Worm (Caenorhabditis elegans) whole organism, mixed stage, embryonic: Measurements from ENCODE around the gene ZC239.5.
"Not testable (repeated sequence)": the region's sequence is repeated elsewhere in the genome, so short reads cannot be mapped to it uniquely, and the experiment has no call there.

Source experiments
- M03D4.4 ChIP-seq: sonication (generic microtip); optimal IDR thresholded peaks from 2 replicates; lab custom pipeline; 2017; ENCODE audit warnings: mild to moderate bottlenecking, missing genetic modification characterization, missing compliant biosample characterization
- bed-3 ChIP-seq: fragments of 200-800 bp; sonication (Bioruptor generic); optimal IDR thresholded peaks from 3 replicates; lab custom pipeline; 2018; ENCODE audit warnings: mild to moderate bottlenecking, missing genetic modification characterization, moderate library complexity, missing compliant biosample characterization
- ceh-39 ChIP-seq: fragments of 150-350 bp; optimal IDR thresholded peaks from 2 replicates; lab custom pipeline; 2014; ENCODE audit warnings: missing biosample characterization, missing genetic modification characterization
- ceh-43 ChIP-seq: fragments of 200-800 bp; sonication (Bioruptor generic); optimal IDR thresholded peaks from 2 replicates; lab custom pipeline; 2018; ENCODE audit warnings: mild to moderate bottlenecking, missing genetic modification characterization, moderate library complexity, missing compliant biosample characterization
- ceh-83 ChIP-seq: fragments of 200-800 bp; sonication (Bioruptor generic); optimal IDR thresholded peaks from 2 replicates; lab custom pipeline; 2018; ENCODE audit warnings: mild to moderate bottlenecking, missing genetic modification characterization, missing compliant biosample characterization
- ces-1 ChIP-seq: fragments of 150-350 bp; optimal IDR thresholded peaks from 2 replicates; lab custom pipeline; 2014; ENCODE audit warnings: missing biosample characterization, missing genetic modification reagents, missing genetic modification characterization
- cnd-1 ChIP-seq: fragments of 200-800 bp; sonication (Bioruptor generic); optimal IDR thresholded peaks from 2 replicates; lab custom pipeline; 2018; ENCODE audit warnings: mild to moderate bottlenecking, missing genetic modification characterization, missing compliant biosample characterization
- drap-1 ChIP-seq: fragments of 200-800 bp; sonication (Bioruptor generic); optimal IDR thresholded peaks from 3 replicates; lab custom pipeline; 2018; ENCODE audit warnings: mild to moderate bottlenecking, missing genetic modification characterization, missing compliant biosample characterization
- elt-1 ChIP-seq: sonication (generic microtip); optimal IDR thresholded peaks from 2 replicates; lab custom pipeline; 2017; ENCODE audit warnings: missing genetic modification characterization, mild to moderate bottlenecking, missing compliant biosample characterization, antibody characterized with exemption, moderate library complexity, borderline replicate concordance; ENCODE audit not compliant: insufficient read depth
- elt-3 ChIP-seq: fragments of 150-350 bp; optimal IDR thresholded peaks from 2 replicates; lab custom pipeline; 2014; ENCODE audit warnings: missing biosample characterization, missing genetic modification characterization
- flh-1 ChIP-seq: fragments of 200-800 bp; sonication (Bioruptor generic); optimal IDR thresholded peaks from 2 replicates; lab custom pipeline; 2018; ENCODE audit warnings: mild to moderate bottlenecking, missing genetic modification characterization, moderate library complexity, missing compliant biosample characterization
- ham-2 ChIP-seq: fragments of 200-800 bp; sonication (Bioruptor generic); optimal IDR thresholded peaks from 2 replicates; lab custom pipeline; 2018; ENCODE audit warnings: mild to moderate bottlenecking, missing genetic modification characterization, missing compliant biosample characterization
- hlh-1 ChIP-seq: fragments of 150-350 bp; optimal IDR thresholded peaks from 2 replicates; lab custom pipeline; 2014; ENCODE audit warnings: missing biosample characterization, missing genetic modification reagents, missing genetic modification characterization
- lin-13 ChIP-seq: fragments of 150-350 bp; optimal IDR thresholded peaks from 2 replicates; lab custom pipeline; 2014; ENCODE audit warnings: missing biosample characterization, missing genetic modification characterization
- lin-32 ChIP-seq: fragments of 200-800 bp; sonication (Bioruptor generic); optimal IDR thresholded peaks from 2 replicates; lab custom pipeline; 2018; ENCODE audit warnings: mild to moderate bottlenecking, missing genetic modification characterization, missing compliant biosample characterization
- lsy-2 ChIP-seq: fragments of 150-350 bp; optimal IDR thresholded peaks from 2 replicates; lab custom pipeline; 2014; ENCODE audit warnings: missing biosample characterization, missing genetic modification characterization
- mab-5 ChIP-seq: fragments of 150-350 bp; optimal IDR thresholded peaks from 2 replicates; lab custom pipeline; 2014; ENCODE audit warnings: missing biosample characterization, missing genetic modification characterization
- mep-1 ChIP-seq: fragments of 150-350 bp; optimal IDR thresholded peaks from 2 replicates; lab custom pipeline; 2017; ENCODE audit warnings: missing biosample characterization, missing genetic modification reagents, missing genetic modification characterization, inconsistent platforms
- mls-2 ChIP-seq: sonication (generic microtip); optimal IDR thresholded peaks from 2 replicates; lab custom pipeline; 2016; ENCODE audit warnings: mild to moderate bottlenecking, missing genetic modification characterization, moderate library complexity, missing compliant biosample characterization
- nhr-12 ChIP-seq: fragments of 150-350 bp; optimal IDR thresholded peaks from 2 replicates; lab custom pipeline; 2014; ENCODE audit warnings: missing biosample characterization, missing genetic modification characterization
- nhr-2 ChIP-seq: fragments of 150-350 bp; optimal IDR thresholded peaks from 2 replicates; lab custom pipeline; 2014; ENCODE audit warnings: missing biosample characterization, missing genetic modification characterization
- nhr-237 ChIP-seq: fragments of 150-350 bp; optimal IDR thresholded peaks from 2 replicates; lab custom pipeline; 2014; ENCODE audit warnings: missing biosample characterization, missing genetic modification characterization
- nhr-28 ChIP-seq: fragments of 150-350 bp; optimal IDR thresholded peaks from 2 replicates; lab custom pipeline; 2014; ENCODE audit warnings: missing biosample characterization, missing genetic modification characterization
- nhr-76 ChIP-seq: sonication (generic microtip); optimal IDR thresholded peaks from 2 replicates; lab custom pipeline; 2017; ENCODE audit warnings: missing biosample characterization, missing genetic modification characterization
- pha-4 ChIP-seq: fragments of 150-350 bp; optimal IDR thresholded peaks from 2 replicates; lab custom pipeline; 2018; ENCODE audit warnings: missing biosample characterization, missing genetic modification reagents, missing genetic modification characterization
- sem-2 ChIP-seq: fragments of 200-800 bp; sonication (Bioruptor generic); optimal IDR thresholded peaks from 2 replicates; lab custom pipeline; 2018; ENCODE audit warnings: mild to moderate bottlenecking, missing genetic modification characterization, missing compliant biosample characterization
- tbx-8 ChIP-seq: fragments of 200-800 bp; sonication (Bioruptor generic); optimal IDR thresholded peaks from 2 replicates; lab custom pipeline; 2018; ENCODE audit warnings: mild to moderate bottlenecking, missing genetic modification characterization, moderate library complexity, missing compliant biosample characterization
- unc-120 ChIP-seq: sonication (generic microtip); optimal IDR thresholded peaks from 2 replicates; lab custom pipeline; 2017; ENCODE audit warnings: missing genetic modification characterization, missing compliant biosample characterization; ENCODE audit not compliant: poor library complexity, severe bottlenecking
- unc-39 ChIP-seq: fragments of 150-350 bp; optimal IDR thresholded peaks from 2 replicates; lab custom pipeline; 2014; ENCODE audit warnings: missing biosample characterization, missing genetic modification characterization
- unc-62 ChIP-seq: fragments of 150-350 bp; optimal IDR thresholded peaks from 2 replicates; lab custom pipeline; 2014; ENCODE audit warnings: missing biosample characterization, missing genetic modification reagents, missing genetic modification characterization
- zip-8 ChIP-seq: fragments of 150-350 bp; optimal IDR thresholded peaks from 2 replicates; lab custom pipeline; 2014; ENCODE audit warnings: missing biosample characterization, missing genetic modification characterization
- ztf-11 ChIP-seq: fragments of 150-350 bp; optimal IDR thresholded peaks from 2 replicates; lab custom pipeline; 2014; ENCODE audit warnings: missing biosample characterization, missing genetic modification characterization

The ZC239.5 gene

ce11 chrII:3185848-3186247 lies 24.6 kb upstream of the ZC239.5 start:
- TF ChIP-seq nhr-28 (tag; lab: Kevin White, UChicago): no peak
- TF ChIP-seq hlh-1 (tag; lab: Kevin White, UChicago): no peak
- TF ChIP-seq elt-1 (tag; lab: Kevin White, UChicago): no peak
- no peak for TF ChIP-seq lin-13
- no peak for TF ChIP-seq nhr-76
- no peak for TF ChIP-seq sem-2
- no peak for TF ChIP-seq zip-8 (tag; lab: Kevin White, UChicago)
- TF ChIP-seq ceh-43 (GFP tag; lab: Kevin White, UChicago): no peak
- no peak for TF ChIP-seq unc-120 (tag; lab: Kevin White, UChicago)
- no peak for TF ChIP-seq nhr-12 (tag; lab: Kevin White, UChicago)
- no peak for TF ChIP-seq ces-1
- TF ChIP-seq unc-62 (GFP tag; lab: Kevin White, UChicago): no peak
- no peak for TF ChIP-seq M03D4.4
- TF ChIP-seq lin-32: no peak
- TF ChIP-seq mep-1 (tag; lab: Kevin White, UChicago): no peak
- TF ChIP-seq, all 35 proteins: peak for 0

ce11 chrII:3189038-3189437 lies 21.4 kb upstream of the ZC239.5 start, which contains the start of gene Y27F2A.11:
Gene Y27F2A.11 (plus strand): TSS chrII:3189338.
- not testable (repeated sequence) for TF ChIP-seq unc-120, hlh-1, mab-5 (tag; lab: Kevin White, UChicago)

DNA sequence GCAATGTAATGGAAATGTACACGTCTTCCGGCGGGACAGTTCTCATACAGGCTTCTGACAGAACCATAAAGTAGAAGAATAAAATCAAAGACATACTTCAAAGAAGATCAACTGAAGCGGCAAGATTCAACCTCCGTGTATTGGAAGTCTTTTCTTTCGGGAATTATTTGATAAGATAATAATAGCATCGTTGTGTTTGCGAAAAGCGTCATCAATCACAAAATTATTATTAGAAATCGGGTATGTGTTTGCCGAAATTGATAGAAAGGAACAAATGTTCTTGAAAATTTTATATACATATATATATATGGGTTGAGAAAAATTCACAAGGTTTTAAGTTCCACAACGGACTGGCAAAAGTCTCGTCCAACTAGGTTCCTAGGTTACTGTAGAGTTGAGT lies 18.9 kb upstream of the ZC239.5 start, which contains the start of gene Y27F2A.9:
Gene Y27F2A.9, minus strand, starts transcription at position 101 of the 400 bp plus-strand sequence.
- not testable (repeated sequence) for TF ChIP-seq pha-4 (tag; lab: Kevin White, UChicago); drap-1 (GFP tag; lab: Kevin White, UChicago); ceh-39

- TF ChIP-seq M03D4.4: no peak
- no peak for TF ChIP-seq unc-39 (tag; lab: Kevin White, UChicago)
- no peak for TF ChIP-seq unc-120 (tag; lab: Kevin White, UChicago)
- TF ChIP-seq lin-13: no peak
- TF ChIP-seq nhr-76: no peak
- no peak for TF ChIP-seq ceh-43 (GFP tag; lab: Kevin White, UChicago)
- TF ChIP-seq nhr-237: no peak
- no peak for TF ChIP-seq drap-1 (GFP tag; lab: Kevin White, UChicago)
- no peak for TF ChIP-seq ham-2
- TF ChIP-seq ces-1: no peak
- TF ChIP-seq mab-5 (tag; lab: Kevin White, UChicago): no peak
- TF ChIP-seq nhr-2: no peak
- TF ChIP-seq lsy-2 (tag; lab: Kevin White, UChicago): no peak
- TF ChIP-seq ceh-83 (GFP tag; lab: Kevin White, UChicago): no peak
- no peak for TF ChIP-seq zip-8 (tag; lab: Kevin White, UChicago)
- TF ChIP-seq mls-2 (tag; lab: Kevin White, UChicago): no peak
- TF ChIP-seq elt-3 (tag; lab: Kevin White, UChicago): no peak
- TF ChIP-seq tbx-8: no peak
- TF ChIP-seq lin-32: no peak
These were observed 14.7 kb upstream of the ZC239.5 start for ce11 chrII:3195739-3196138.

- no peak for TF ChIP-seq cnd-1 (tag; lab: Kevin White, UChicago)
These were observed 13.5 kb upstream of the ZC239.5 start, which contains the start of gene gcy-15 for ce11 chrII:3196966-3197365. Gene gcy-15 (minus strand): TSS chrII:3197066.

DNA sequence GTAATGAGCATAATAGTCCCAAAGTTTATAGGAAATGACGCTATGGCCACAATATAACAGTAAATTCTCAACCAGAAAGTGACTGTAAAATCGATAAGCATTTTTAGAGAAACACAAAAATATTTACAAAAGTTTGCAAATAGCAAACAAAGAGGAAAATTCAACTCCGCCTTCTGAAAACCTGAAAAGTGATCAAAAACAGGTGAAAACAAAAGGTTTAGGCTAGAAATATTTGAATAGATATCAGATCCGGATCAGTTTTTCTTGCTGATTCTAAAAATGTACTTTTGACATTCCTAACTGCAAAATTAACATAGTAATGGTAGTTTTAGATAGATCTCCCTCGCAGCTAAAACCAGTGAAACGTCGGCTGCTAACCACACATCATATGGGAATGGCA lies 11.5 kb upstream of the ZC239.5 start, which contains the start of gene sri-51:
Gene sri-51, minus strand, starts transcription at position 101 of the 400 bp plus-strand sequence.
- no peak for TF ChIP-seq tbx-8
- no peak for TF ChIP-seq nhr-28 (tag; lab: Kevin White, UChicago)
- no peak for TF ChIP-seq elt-1 (tag; lab: Kevin White, UChicago)
- no peak for TF ChIP-seq nhr-237
- TF ChIP-seq ceh-83 (GFP tag; lab: Kevin White, UChicago): no peak
- no peak for TF ChIP-seq mep-1 (tag; lab: Kevin White, UChicago)
- no peak for TF ChIP-seq ces-1
- TF ChIP-seq sem-2: no peak
- no peak for TF ChIP-seq flh-1
- TF ChIP-seq hlh-1 (tag; lab: Kevin White, UChicago): no peak
- TF ChIP-seq mls-2 (tag; lab: Kevin White, UChicago): no peak
- TF ChIP-seq cnd-1 (tag; lab: Kevin White, UChicago): no peak
- no peak for TF ChIP-seq nhr-12 (tag; lab: Kevin White, UChicago)
- no peak for TF ChIP-seq lin-32
- TF ChIP-seq ztf-11 (tag; lab: Kevin White, UChicago): no peak
- no peak for TF ChIP-seq bed-3 (GFP tag; lab: Kevin White, UChicago)
- no peak for TF ChIP-seq nhr-2
- no peak for TF ChIP-seq lsy-2 (tag; lab: Kevin White, UChicago)
- TF ChIP-seq, all 35 proteins: peak for 0
